Worm (Caenorhabditis elegans) whole organism, young adult: ENCODE measurements around the gene mab-5.

ENCODE experiments used
- B0261.1 ChIP-seq: sonication (generic microtip); optimal IDR thresholded peaks from 2 replicates; lab custom pipeline; 2016; ENCODE audit warnings: mild to moderate bottlenecking, missing genetic modification characterization, moderate library complexity, missing compliant biosample characterization
- F10E7.11 ChIP-seq: sonication (generic microtip); optimal IDR thresholded peaks from 2 replicates; lab custom pipeline; 2017; ENCODE audit warnings: mild to moderate bottlenecking, missing genetic modification characterization, moderate library complexity, missing compliant biosample characterization
- T07F8.4 ChIP-seq: sonication (generic microtip); optimal IDR thresholded peaks from 2 replicates; lab custom pipeline; 2016; ENCODE audit warnings: mild to moderate bottlenecking, missing genetic modification characterization, moderate library complexity, missing compliant biosample characterization
- Y79H2A.3 ChIP-seq: fragments of 200-800 bp; sonication (Bioruptor generic); conservative IDR thresholded peaks from 2 replicates; pipeline ENCODE4 v1.3.6; 2022; ENCODE audit warnings: missing genetic modification reagents, missing genetic modification characterization, missing compliant biosample characterization
- ZK185.1 ChIP-seq: sonication (generic microtip); optimal IDR thresholded peaks from 2 replicates; lab custom pipeline; 2016; ENCODE audit warnings: mild to moderate bottlenecking, missing genetic modification characterization, missing compliant biosample characterization; ENCODE audit not compliant: poor library complexity, severe bottlenecking
- ama-1 ChIP-seq, 3 experiments: fragments of 150-350 bp in 1 of 3; sonication (generic microtip) in 2 of 3; optimal IDR thresholded peaks; 2 replicates each; lab custom pipeline; 2014 to 2018; ENCODE audit warnings: missing biosample characterization in 2 of 3, missing genetic modification characterization in 2 of 3, missing genetic modification reagents in 2 of 3
- aptf-2 ChIP-seq: fragments of 200-800 bp; sonication (Bioruptor generic); conservative IDR thresholded peaks from 2 replicates; pipeline ENCODE4 v1.3.6; 2022; ENCODE audit warnings: missing genetic modification reagents, missing genetic modification characterization, missing compliant biosample characterization
- attf-3 ChIP-seq: fragments of 200-800 bp; sonication (Bioruptor generic); conservative IDR thresholded peaks from 2 replicates; pipeline ENCODE4 v1.3.6; 2022; ENCODE audit warnings: missing genetic modification reagents, missing genetic modification characterization, missing compliant biosample characterization
- attf-5 ChIP-seq: fragments of 200-800 bp; sonication (Bioruptor generic); optimal IDR thresholded peaks from 2 replicates; lab custom pipeline; 2018; ENCODE audit warnings: mild to moderate bottlenecking, missing genetic modification characterization, missing compliant biosample characterization
- cebp-2 ChIP-seq: fragments of 200-800 bp; sonication (Bioruptor generic); IDR thresholded peaks from 2 replicates; pipeline ENCODE4 v1.3.6; 2022; ENCODE audit warnings: missing genetic modification characterization, missing compliant biosample characterization
- chd-7 ChIP-seq: sonication (generic microtip); optimal IDR thresholded peaks from 2 replicates; lab custom pipeline; 2016; ENCODE audit warnings: mild to moderate bottlenecking, missing genetic modification characterization, moderate library complexity, missing compliant biosample characterization
- dpff-1 ChIP-seq: sonication (generic microtip); optimal IDR thresholded peaks from 2 replicates; lab custom pipeline; 2017; ENCODE audit warnings: mild to moderate bottlenecking, missing genetic modification characterization, missing compliant biosample characterization
- dpl-1 ChIP-seq: fragments of 150-350 bp; optimal IDR thresholded peaks from 2 replicates; lab custom pipeline; 2014; ENCODE audit warnings: missing biosample characterization, missing genetic modification reagents, missing genetic modification characterization
- efl-1 ChIP-seq: fragments of 150-350 bp; optimal IDR thresholded peaks from 2 replicates; lab custom pipeline; 2014; ENCODE audit warnings: missing biosample characterization, missing genetic modification reagents, missing genetic modification characterization
- ets-4 ChIP-seq: fragments of 200-800 bp; sonication (Bioruptor generic); optimal IDR thresholded peaks from 2 replicates; lab custom pipeline; 2018; ENCODE audit warnings: mild to moderate bottlenecking, missing genetic modification characterization, missing compliant biosample characterization
- hmg-1.2 ChIP-seq: fragments of 200-800 bp; sonication (Bioruptor generic); IDR thresholded peaks from 2 replicates; pipeline ENCODE4 v1.3.6; 2022; ENCODE audit warnings: missing genetic modification reagents, missing genetic modification characterization, missing compliant biosample characterization
- hmg-20 ChIP-seq: fragments of 200-800 bp; sonication (Bioruptor generic); IDR thresholded peaks from 2 replicates; pipeline ENCODE4 v1.3.6; 2022; ENCODE audit warnings: missing genetic modification reagents, missing genetic modification characterization, missing compliant biosample characterization
- lin-26 ChIP-seq: fragments of 200-800 bp; sonication (Bioruptor generic); IDR thresholded peaks from 2 replicates; pipeline ENCODE4 v1.3.6; 2022; ENCODE audit warnings: missing genetic modification reagents, missing genetic modification characterization, missing compliant biosample characterization
- lin-40 ChIP-seq: sonication (generic microtip); optimal IDR thresholded peaks from 2 replicates; lab custom pipeline; 2016; ENCODE audit warnings: missing genetic modification characterization, mild to moderate bottlenecking, missing compliant biosample characterization, missing genotype, missing genetic modification reagents
- lsl-1 ChIP-seq: fragments of 200-800 bp; sonication (Bioruptor generic); optimal IDR thresholded peaks from 2 replicates; lab custom pipeline; 2018; ENCODE audit warnings: mild to moderate bottlenecking, missing genetic modification characterization, moderate library complexity, missing compliant biosample characterization
- madf-10 ChIP-seq: sonication (generic microtip); optimal IDR thresholded peaks from 2 replicates; lab custom pipeline; 2016; ENCODE audit warnings: mild to moderate bottlenecking, missing genetic modification characterization, missing compliant biosample characterization
- mes-4 ChIP-seq: sonication (generic microtip); optimal IDR thresholded peaks from 2 replicates; lab custom pipeline; 2016; ENCODE audit warnings: missing genotype, missing genetic modification characterization, missing compliant biosample characterization
- nfya-2 ChIP-seq: fragments of 200-800 bp; sonication (Bioruptor generic); IDR thresholded peaks from 2 replicates; pipeline ENCODE4 v1.3.6; 2022; ENCODE audit warnings: missing genetic modification reagents, missing genetic modification characterization, missing compliant biosample characterization
- nfyb-1 ChIP-seq: fragments of 200-800 bp; sonication (Bioruptor generic); IDR thresholded peaks from 2 replicates; pipeline ENCODE4 v1.3.6; 2022; ENCODE audit warnings: missing genetic modification reagents, missing genetic modification characterization, missing compliant biosample characterization
- nhr-27 ChIP-seq: fragments of 200-800 bp; sonication (Bioruptor generic); optimal IDR thresholded peaks from 2 replicates; lab custom pipeline; 2018; ENCODE audit warnings: mild to moderate bottlenecking, missing genetic modification characterization, moderate library complexity, missing compliant biosample characterization
- pha-4 ChIP-seq: fragments of 150-350 bp; sonication (generic microtip); optimal IDR thresholded peaks from 2 replicates; lab custom pipeline; 2014; ENCODE audit warnings: missing biosample characterization, missing genetic modification reagents, missing genetic modification characterization
- snpc-1.1 ChIP-seq: sonication (generic microtip); optimal IDR thresholded peaks from 2 replicates; lab custom pipeline; 2017; ENCODE audit warnings: missing genetic modification characterization, mild to moderate bottlenecking, missing compliant biosample characterization, antibody characterized with exemption, moderate library complexity, missing genotype, missing genetic modification reagents; ENCODE audit not compliant: insufficient read depth
- somi-1 ChIP-seq: fragments of 200-800 bp; sonication (Bioruptor generic); optimal IDR thresholded peaks from 2 replicates; lab custom pipeline; 2018; ENCODE audit warnings: mild to moderate bottlenecking, missing genetic modification characterization, missing compliant biosample characterization
- tbp1 ChIP-seq: fragments of 200-800 bp; sonication (Bioruptor generic); optimal IDR thresholded peaks from 2 replicates; lab custom pipeline; 2018; ENCODE audit warnings: mild to moderate bottlenecking, missing genetic modification characterization, missing compliant biosample characterization
- tlf-1 ChIP-seq: fragments of 200-800 bp; sonication (Bioruptor generic); optimal IDR thresholded peaks from 2 replicates; lab custom pipeline; 2018; ENCODE audit warnings: mild to moderate bottlenecking, missing genetic modification characterization, missing compliant biosample characterization
- zim-3 ChIP-seq: sonication (generic microtip); optimal IDR thresholded peaks from 2 replicates; lab custom pipeline; 2017; ENCODE audit warnings: mild to moderate bottlenecking, missing genetic modification characterization, moderate library complexity, missing compliant biosample characterization
- ztf-18 ChIP-seq: sonication (generic microtip); optimal IDR thresholded peaks from 2 replicates; lab custom pipeline; 2016; ENCODE audit warnings: missing genotype, mild to moderate bottlenecking, missing genetic modification characterization, missing compliant biosample characterization
- ztf-28 ChIP-seq: fragments of 200-800 bp; sonication (Bioruptor generic); IDR thresholded peaks from 2 replicates; pipeline ENCODE4 v1.3.6; 2022; ENCODE audit warnings: missing genetic modification reagents, missing genetic modification characterization, missing compliant biosample characterization
- ztf-3 ChIP-seq: fragments of 200-800 bp; sonication (Bioruptor generic); optimal IDR thresholded peaks from 2 replicates; lab custom pipeline; 2018; ENCODE audit warnings: mild to moderate bottlenecking, missing genetic modification characterization, missing compliant biosample characterization

mab-5 gene

DNA sequence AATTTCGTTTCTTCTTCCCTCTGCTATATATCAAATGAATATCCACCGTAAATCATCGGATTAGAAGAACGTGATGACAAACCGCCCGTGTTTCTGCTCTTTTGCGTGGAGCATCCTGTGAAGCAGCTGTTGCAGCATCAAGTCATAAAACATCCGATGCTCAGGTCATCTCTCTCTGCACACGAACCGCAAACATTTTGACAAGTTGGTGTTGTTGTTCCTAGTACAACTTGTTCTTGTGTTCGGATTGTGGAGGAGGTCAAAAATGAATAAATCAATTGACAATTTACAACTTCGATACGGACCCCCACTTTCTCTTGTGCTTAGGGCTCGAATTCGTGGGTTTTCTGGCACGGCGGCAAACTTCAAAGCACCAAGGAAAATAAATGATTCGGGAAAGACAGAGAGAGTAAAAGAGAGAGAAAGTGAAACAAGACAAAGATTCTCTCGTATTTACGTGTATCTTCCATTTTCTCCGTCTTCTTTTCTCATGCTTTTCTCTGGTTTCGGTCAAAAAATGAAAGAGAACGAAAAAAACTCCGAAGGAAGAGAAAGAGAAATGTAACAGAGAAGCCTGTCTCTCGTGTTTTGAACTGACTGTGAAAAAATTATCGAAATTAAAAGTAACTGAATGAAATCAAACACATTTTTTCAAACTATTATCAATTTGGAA is 2.6 kb downstream of the mab-5 start:
- no peak for TF ChIP-seq ztf-28 (GFP tag; lab: Robert Waterston, UW)
- no peak for TF ChIP-seq F10E7.11 (tag; lab: Kevin White, UChicago)
- TF ChIP-seq aptf-2 (GFP tag; lab: Robert Waterston, UW) = no peak
- TF ChIP-seq tbp1 (GFP tag; lab: Kevin White, UChicago) = no peak
- TF ChIP-seq attf-3 (GFP tag; lab: Robert Waterston, UW) = no peak
- no peak for TF ChIP-seq efl-1 (GFP tag; lab: Kevin White, UChicago)
- no peak for TF ChIP-seq somi-1
- no peak for TF ChIP-seq madf-10 (tag; lab: Kevin White, UChicago)
- no peak for TF ChIP-seq mes-4 (tag; lab: Kevin White, UChicago)
- TF ChIP-seq tlf-1 (GFP tag; lab: Kevin White, UChicago) = no peak
- TF ChIP-seq chd-7 (tag; lab: Kevin White, UChicago) = no peak
- no peak for TF ChIP-seq dpl-1 (GFP tag; lab: Kevin White, UChicago)
- no peak for TF ChIP-seq ama-1 (optimal IDR thresholded peaks at IDR 0.05; lab: Kevin White, UChicago)
- no peak for TF ChIP-seq ama-1 (GFP tag; optimal IDR thresholded peaks at IDR 0.05; lab: Kevin White, UChicago)
- TF ChIP-seq Y79H2A.3 = no peak
- TF ChIP-seq T07F8.4 (tag; lab: Kevin White, UChicago) = no peak
- no peak for TF ChIP-seq hmg-1.2 (GFP tag; lab: Robert Waterston, UW)
- TF ChIP-seq dpff-1 (tag; lab: Kevin White, UChicago) = no peak

DNA sequence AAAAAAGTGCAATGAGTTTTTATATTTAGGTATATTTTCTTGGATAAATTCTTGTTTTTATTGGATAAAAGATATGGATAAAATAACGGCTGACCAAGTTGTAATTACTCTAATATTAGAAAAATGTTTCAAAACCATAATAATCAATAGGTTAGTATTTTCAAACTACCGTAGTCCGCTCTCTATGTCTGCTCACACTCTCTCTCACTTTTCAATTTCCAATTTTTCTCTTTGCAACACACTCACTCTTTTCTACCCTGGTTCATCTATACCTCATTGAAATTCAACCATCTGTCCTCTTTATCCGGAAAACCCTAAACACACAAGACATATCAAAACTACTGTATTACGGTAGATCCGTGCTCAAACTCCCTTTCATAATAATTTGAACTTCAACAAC is 3.9 kb downstream of the mab-5 start:
- no peak for TF ChIP-seq snpc-1.1 (tag; lab: Kevin White, UChicago)
- no peak for TF ChIP-seq B0261.1
- no peak for TF ChIP-seq attf-5 (GFP tag; lab: Kevin White, UChicago)
- TF ChIP-seq ZK185.1 (tag; lab: Kevin White, UChicago) = no peak
- no peak for TF ChIP-seq ets-4 (GFP tag; lab: Kevin White, UChicago)
- TF ChIP-seq cebp-2 (GFP tag; lab: Robert Waterston, UW) = no peak

DNA sequence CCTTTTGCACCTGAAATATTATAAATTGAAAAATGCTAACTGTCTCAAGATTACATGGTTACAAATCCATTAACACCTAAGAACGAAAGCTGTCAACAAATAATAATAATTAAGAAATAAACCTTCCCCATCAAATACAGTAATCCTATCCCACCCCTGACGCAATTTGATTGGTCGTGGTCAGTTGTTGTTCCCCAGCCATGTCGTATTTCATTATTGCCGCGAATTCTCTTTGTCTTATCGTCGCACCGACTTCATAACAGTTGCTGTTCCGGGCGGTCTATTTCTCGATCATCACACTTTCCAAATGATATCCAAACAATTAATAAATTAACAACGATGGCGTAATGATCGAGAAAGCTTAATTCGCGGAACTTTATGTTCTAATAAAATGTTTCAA is 4.7 kb downstream of the mab-5 start:
- no peak for TF ChIP-seq nhr-27 (tag; lab: Kevin White, UChicago)
- TF ChIP-seq nfya-2 (GFP tag; lab: Robert Waterston, UW) = no peak
- no peak for TF ChIP-seq lin-26
- no peak for TF ChIP-seq ztf-3 (GFP tag; lab: Kevin White, UChicago)
- TF ChIP-seq pha-4 = no peak
- no peak for TF ChIP-seq hmg-20 (GFP tag; lab: Robert Waterston, UW)
- TF ChIP-seq ztf-18 = no peak
- TF ChIP-seq lin-40 (tag; lab: Kevin White, UChicago) = no peak
- TF ChIP-seq F10E7.11 (tag; lab: Kevin White, UChicago) = no peak
- TF ChIP-seq zim-3 (tag; lab: Kevin White, UChicago) = no peak

DNA sequence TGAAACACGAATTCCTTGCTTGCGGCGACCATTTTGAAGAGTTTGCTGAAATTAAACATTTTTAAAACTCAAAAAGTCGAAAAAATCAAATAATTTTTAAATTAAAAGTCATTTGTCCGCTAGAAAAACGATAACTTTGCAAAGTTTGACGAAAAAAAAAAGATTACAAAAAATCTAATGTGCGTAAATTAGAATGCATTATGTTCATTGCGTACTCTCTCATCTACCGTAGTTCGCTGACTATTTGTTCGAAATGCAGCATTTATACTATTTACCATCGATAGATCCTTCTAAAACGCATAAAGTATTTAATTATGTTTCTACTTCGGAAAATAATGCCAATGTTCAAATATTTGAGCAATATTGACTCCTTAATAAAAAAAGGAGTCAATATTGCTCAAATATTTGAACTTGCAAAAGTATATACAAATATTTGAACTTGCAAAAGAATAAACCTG is 7.2 kb downstream of the mab-5 start, which contains the start of gene bath-15:
Gene bath-15 (minus strand): TSS at position 51 of the 458 bp plus-strand sequence.
- TF ChIP-seq lsl-1 (peak; percentile 61), nfyb-1 (GFP tag; lab: Robert Waterston, UW) (no peak)
